Worm (Caenorhabditis elegans) whole organism, L4 larva: ENCODE results near the gene srx-24.

Experiments used
- D1046.2 ChIP-seq: fragments of 200-800 bp; sonication (Bioruptor generic); IDR thresholded peaks from 2 replicates; pipeline ENCODE4 v1.3.6; 2022; ENCODE audit warnings: missing genetic modification characterization, missing compliant biosample characterization
- F10B5.3 ChIP-seq: sonication (generic microtip); optimal IDR thresholded peaks from 2 replicates; lab custom pipeline; 2016; ENCODE audit warnings: mild to moderate bottlenecking, missing genetic modification characterization, missing compliant biosample characterization
- F44E2.7 ChIP-seq: fragments of 200-800 bp; sonication (Bioruptor generic); IDR thresholded peaks from 2 replicates; pipeline ENCODE4 v2.1.2; 2022; ENCODE audit warnings: missing genetic modification characterization, missing compliant biosample characterization
- R02D3.7 ChIP-seq: fragments of 150-350 bp; sonication (generic microtip); optimal IDR thresholded peaks from 3 replicates; lab custom pipeline; 2014; ENCODE audit warnings: missing biosample characterization, missing genetic modification characterization
- T26A8.4 ChIP-seq: fragments of 200-800 bp; sonication (Bioruptor generic); IDR thresholded peaks from 2 replicates; pipeline ENCODE4 v1.3.6; 2022; ENCODE audit warnings: missing genetic modification characterization, missing compliant biosample characterization
- Y48G9A.11 ChIP-seq: fragments of 200-800 bp; sonication (Bioruptor generic); IDR thresholded peaks from 2 replicates; pipeline ENCODE4 v1.3.6; 2022; ENCODE audit warnings: missing genetic modification reagents, missing genetic modification characterization, missing compliant biosample characterization
- aha-1 ChIP-seq: fragments of 150-350 bp; peaks from one replicate; lab custom pipeline; 2014; ENCODE audit warnings: missing biosample characterization, missing genetic modification characterization
- ama-1 ChIP-seq: fragments of 150-350 bp; optimal IDR thresholded peaks from 2 replicates; lab custom pipeline; 2014; ENCODE audit warnings: inconsistent platforms, mixed read lengths
- attf-4 ChIP-seq: sonication (generic microtip); optimal IDR thresholded peaks from 3 replicates; lab custom pipeline; 2017; ENCODE audit warnings: missing biosample characterization, missing genetic modification characterization
- ces-1 ChIP-seq: fragments of 150-350 bp; sonication (generic microtip); optimal IDR thresholded peaks from 4 replicates; lab custom pipeline; 2014; ENCODE audit warnings: missing biosample characterization, missing genetic modification reagents, missing genetic modification characterization
- cey-2 ChIP-seq: sonication (generic microtip); optimal IDR thresholded peaks from 3 replicates; lab custom pipeline; 2017; ENCODE audit warnings: missing genetic modification characterization, mild to moderate bottlenecking, missing compliant biosample characterization, antibody characterized with exemption, borderline replicate concordance; ENCODE audit not compliant: insufficient read depth
- daf-16 ChIP-seq, 3 experiments: sonication (generic microtip); optimal IDR thresholded peaks; 2 replicates each; lab custom pipeline; 2016 to 2017; ENCODE audit warnings: missing genetic modification characterization in 3 of 3, missing genetic modification reagents in 3 of 3, mild to moderate bottlenecking in 2 of 3, missing compliant biosample characterization in 2 of 3, missing biosample characterization in 1 of 3, moderate library complexity in 1 of 3
- dmd-6 ChIP-seq: fragments of 200-800 bp; sonication (Bioruptor generic); IDR thresholded peaks from 2 replicates; pipeline ENCODE4 v1.3.6; 2022; ENCODE audit warnings: missing genetic modification reagents, missing genetic modification characterization, missing compliant biosample characterization
- dpl-1 ChIP-seq: fragments of 150-350 bp; optimal IDR thresholded peaks from 2 replicates; lab custom pipeline; 2014; ENCODE audit warnings: missing biosample characterization, missing genetic modification reagents, missing genetic modification characterization
- duxl-1 ChIP-seq: sonication (generic microtip); optimal IDR thresholded peaks from 2 replicates; lab custom pipeline; 2016; ENCODE audit warnings: mild to moderate bottlenecking, missing genetic modification characterization, moderate library complexity, missing compliant biosample characterization; ENCODE audit not compliant: poor library complexity
- dve-1 ChIP-seq: sonication (generic microtip); optimal IDR thresholded peaks from 2 replicates; lab custom pipeline; 2017; ENCODE audit warnings: antibody characterized with exemption, mild to moderate bottlenecking, missing genetic modification characterization, missing compliant biosample characterization; ENCODE audit not compliant: insufficient read depth
- egl-27 ChIP-seq: sonication (generic microtip); optimal IDR thresholded peaks from 3 replicates; lab custom pipeline; 2017; ENCODE audit warnings: missing biosample characterization, missing genetic modification reagents, missing genetic modification characterization
- fkh-10 ChIP-seq: fragments of 150-350 bp; optimal IDR thresholded peaks from 2 replicates; lab custom pipeline; 2014; ENCODE audit warnings: missing biosample characterization, missing genetic modification reagents, missing genetic modification characterization
- fos-1 ChIP-seq: fragments of 150-350 bp; optimal IDR thresholded peaks from 2 replicates; lab custom pipeline; 2014; ENCODE audit warnings: missing biosample characterization, missing genetic modification characterization
- hif-1 ChIP-seq, 2 experiments: sonication (generic microtip); optimal IDR thresholded peaks; 2 replicates each; lab custom pipeline; 2016 to 2017; ENCODE audit warnings: missing compliant biosample characterization in 2 of 2, missing genetic modification characterization in 2 of 2, missing genetic modification reagents in 2 of 2, missing genotype in 2 of 2, mild to moderate bottlenecking in 1 of 2
- hlh-11 ChIP-seq: fragments of 200-800 bp; sonication (Bioruptor generic); optimal IDR thresholded peaks from 2 replicates; lab custom pipeline; 2018; ENCODE audit warnings: mild to moderate bottlenecking, missing genetic modification characterization, missing compliant biosample characterization
- jun-1 ChIP-seq: fragments of 150-350 bp; optimal IDR thresholded peaks from 2 replicates; lab custom pipeline; 2014; ENCODE audit warnings: missing biosample characterization, missing genetic modification reagents, missing genetic modification characterization
- lin-1 ChIP-seq: fragments of 200-800 bp; sonication (Bioruptor generic); IDR thresholded peaks from 2 replicates; pipeline ENCODE4 v1.3.6; 2022; ENCODE audit warnings: missing genetic modification reagents, missing genetic modification characterization, missing compliant biosample characterization
- lin-13 ChIP-seq: fragments of 150-350 bp; optimal IDR thresholded peaks from 2 replicates; lab custom pipeline; 2014; ENCODE audit warnings: missing biosample characterization, missing genetic modification reagents, missing genetic modification characterization
- lin-15B ChIP-seq: fragments of 150-350 bp; sonication (generic microtip); optimal IDR thresholded peaks from 3 replicates; lab custom pipeline; 2014; ENCODE audit warnings: missing biosample characterization, missing genetic modification characterization
- lin-29 ChIP-seq: fragments of 200-800 bp; sonication (Bioruptor generic); IDR thresholded peaks from 2 replicates; pipeline ENCODE4 v1.3.6; 2022; ENCODE audit warnings: missing genetic modification reagents, missing genetic modification characterization, missing compliant biosample characterization
- lir-3 ChIP-seq: sonication (generic microtip); optimal IDR thresholded peaks from 2 replicates; lab custom pipeline; 2016; ENCODE audit warnings: mild to moderate bottlenecking, missing genetic modification characterization, missing compliant biosample characterization
- lsy-2 ChIP-seq, 2 experiments: fragments of 150-350 bp in 1 of 2; sonication (generic microtip) in 1 of 2; optimal IDR thresholded peaks; 2 replicates each; lab custom pipeline; 2014 to 2017; ENCODE audit warnings: missing biosample characterization in 2 of 2, missing genetic modification characterization in 2 of 2
- mdt-29 ChIP-seq: fragments of 200-800 bp; sonication (Bioruptor generic); IDR thresholded peaks from 2 replicates; pipeline ENCODE4 v1.3.6; 2022; ENCODE audit warnings: missing genetic modification reagents, missing genetic modification characterization, missing compliant biosample characterization
- mxl-3 ChIP-seq: fragments of 200-800 bp; sonication (Bioruptor generic); optimal IDR thresholded peaks from 2 replicates; lab custom pipeline; 2018; ENCODE audit warnings: mild to moderate bottlenecking, missing genetic modification characterization, missing compliant biosample characterization
- nhr-10 ChIP-seq: fragments of 150-350 bp; optimal IDR thresholded peaks from 2 replicates; lab custom pipeline; 2014; ENCODE audit warnings: missing biosample characterization, missing genetic modification characterization
- nhr-111 ChIP-seq: fragments of 200-800 bp; sonication (Bioruptor generic); optimal IDR thresholded peaks from 2 replicates; lab custom pipeline; 2018; ENCODE audit warnings: mild to moderate bottlenecking, missing genetic modification characterization, missing compliant biosample characterization
- nhr-237 ChIP-seq: sonication (generic microtip); optimal IDR thresholded peaks from 2 replicates; lab custom pipeline; 2017; ENCODE audit warnings: missing biosample characterization, missing genetic modification characterization
- nhr-28 ChIP-seq: fragments of 150-350 bp; optimal IDR thresholded peaks from 2 replicates; lab custom pipeline; 2014; ENCODE audit warnings: missing biosample characterization, missing genetic modification characterization
- nhr-42 ChIP-seq: fragments of 200-800 bp; sonication (Bioruptor generic); IDR thresholded peaks from 2 replicates; pipeline ENCODE4 v1.3.6; 2022; ENCODE audit warnings: missing genetic modification characterization, missing compliant biosample characterization
- nhr-48 ChIP-seq: sonication (generic microtip); optimal IDR thresholded peaks from 2 replicates; lab custom pipeline; 2016; ENCODE audit warnings: mild to moderate bottlenecking, missing genetic modification characterization, missing compliant biosample characterization
- nhr-6 ChIP-seq: fragments of 150-350 bp; optimal IDR thresholded peaks from 2 replicates; lab custom pipeline; 2014; ENCODE audit warnings: missing biosample characterization, missing genetic modification characterization
- nhr-77 ChIP-seq: fragments of 150-350 bp; optimal IDR thresholded peaks from 2 replicates; lab custom pipeline; 2014; ENCODE audit warnings: missing biosample characterization, missing genetic modification characterization
- php-3 ChIP-seq: fragments of 200-800 bp; sonication (Bioruptor generic); IDR thresholded peaks from 2 replicates; pipeline ENCODE4 v1.3.6; 2022; ENCODE audit warnings: missing genetic modification reagents, missing genetic modification characterization, missing compliant biosample characterization
- rbr-2 ChIP-seq: sonication (generic microtip); optimal IDR thresholded peaks from 2 replicates; lab custom pipeline; 2016; ENCODE audit warnings: missing genotype, missing genetic modification characterization, missing compliant biosample characterization
- spr-1 ChIP-seq: sonication (generic microtip); optimal IDR thresholded peaks from 2 replicates; lab custom pipeline; 2016; ENCODE audit warnings: mild to moderate bottlenecking, missing genetic modification characterization, missing compliant biosample characterization
- tra-1 ChIP-seq: fragments of 200-800 bp; sonication (Bioruptor generic); IDR thresholded peaks from 2 replicates; pipeline ENCODE4 v1.3.6; 2022; ENCODE audit warnings: missing genetic modification reagents, missing genetic modification characterization, missing compliant biosample characterization
- unc-62 ChIP-seq, 3 experiments: fragments of 150-350 bp in 1 of 3; sonication (generic microtip); optimal IDR thresholded peaks in 2 of 3; peaks in 1 of 3; 1 replicate in 1 of 3; 2 replicates in 2 of 3; lab custom pipeline; 2014 to 2017; ENCODE audit warnings: missing biosample characterization in 3 of 3, missing genetic modification characterization in 3 of 3, missing genetic modification reagents in 3 of 3, missing genotype in 1 of 3

The srx-24 gene

ce11 chrV:2734360-2734759, 15.5 kb downstream of the srx-24 start, which contains the start of gene srg-57:
Gene srg-57 (minus strand): TSS chrV:2734460.
- TF ChIP-seq jun-1 (tag; lab: Kevin White, UChicago) (no peak), unc-62 (GFP tag; optimal IDR thresholded peaks at IDR 0.05 in 1 of 2; lab: Kevin White, UChicago) (peak in 1 of 2 experiments; percentile 55), unc-62 (tag; optimal IDR thresholded peaks at IDR 0.05; lab: Kevin White, UChicago) (no peak)

ce11 chrV:2730784-2731480, 19.0 kb downstream of the srx-24 start, which contains the start of gene dod-3:
Gene dod-3 (minus strand): TSS chrV:2731098.
- peak; percentile 32 for TF ChIP-seq nhr-77
- TF ChIP-seq dve-1 (tag; lab: Kevin White, UChicago), result peak; percentile 59
- peak; percentile 21; the same call in 1 of the 2 replicates for TF ChIP-seq php-3 (GFP tag; lab: Robert Waterston, UW)
- no peak for TF ChIP-seq tra-1
- TF ChIP-seq hif-1 (tag; optimal IDR thresholded peaks at IDR 0.05; lab: Kevin White, UChicago), result peak in 1 of 2 experiments; percentile 89
- peak; percentile 2 for TF ChIP-seq nhr-10 (tag; lab: Kevin White, UChicago)
- TF ChIP-seq ama-1, result peak; percentile 74
- TF ChIP-seq lin-1, result peak; percentile 78
- TF ChIP-seq dmd-6, result peak; percentile 89
- TF ChIP-seq dpl-1 (GFP tag; lab: Kevin White, UChicago), result no peak
- no peak for TF ChIP-seq F44E2.7 (GFP tag; lab: Robert Waterston, UW)
- no peak for TF ChIP-seq lin-15B
- peak in 1 of 2 experiments; percentile 48 for TF ChIP-seq daf-16 (GFP tag; optimal IDR thresholded peaks at IDR 0.05; lab: Kevin White, UChicago)
- peak; percentile 92 for TF ChIP-seq daf-16 (tag; optimal IDR thresholded peaks at IDR 0.05; lab: Kevin White, UChicago)
- peak; percentile 92 for TF ChIP-seq hlh-11 (tag; lab: Kevin White, UChicago)
- peak; percentile 46 for TF ChIP-seq nhr-48 (tag; lab: Kevin White, UChicago)
- TF ChIP-seq, all 104 proteins: peak for 11

ce11 chrV:2728236-2728635, 21.7 kb downstream of the srx-24 start, which contains the start of gene str-33:
Gene str-33 (plus strand): TSS chrV:2728536.
- TF ChIP-seq fkh-10 (GFP tag; lab: Kevin White, UChicago), result no peak
- no peak for TF ChIP-seq fos-1 (tag; lab: Kevin White, UChicago)
- no peak for TF ChIP-seq Y48G9A.11
- no peak for TF ChIP-seq ces-1 (GFP tag; lab: Kevin White, UChicago)
- no peak for TF ChIP-seq lsy-2 (tag; optimal IDR thresholded peaks at IDR 0.05; lab: Kevin White, UChicago)
- no peak for TF ChIP-seq R02D3.7 (tag; lab: Kevin White, UChicago)
- TF ChIP-seq spr-1 (tag; lab: Kevin White, UChicago), result no peak
- no peak for TF ChIP-seq nhr-6
- no peak for TF ChIP-seq T26A8.4 (GFP tag; lab: Robert Waterston, UW)
- no peak for TF ChIP-seq dve-1 (tag; lab: Kevin White, UChicago)
- TF ChIP-seq nhr-10 (tag; lab: Kevin White, UChicago), result no peak
- TF ChIP-seq mdt-29, result no peak
- no peak for TF ChIP-seq hif-1 (tag; optimal IDR thresholded peaks at IDR 0.05; lab: Kevin White, UChicago)
- no peak for TF ChIP-seq nhr-111
- no peak for TF ChIP-seq ama-1
- no peak for TF ChIP-seq lir-3 (tag; lab: Kevin White, UChicago)
- no peak for TF ChIP-seq cey-2 (tag; lab: Kevin White, UChicago)
- TF ChIP-seq, all 104 proteins: peak for 0

- TF ChIP-seq nhr-237 (tag; lab: Kevin White, UChicago) (no peak), duxl-1 (no peak), F10B5.3 (no peak), lin-13 (GFP tag; lab: Kevin White, UChicago) (no peak), aha-1 (tag; lab: Kevin White, UChicago) (no peak), mxl-3 (GFP tag; lab: Kevin White, UChicago) (no peak), D1046.2 (GFP tag; lab: Robert Waterston, UW) (no peak), nhr-42 (GFP tag; lab: Robert Waterston, UW) (no peak), mdt-29 (no peak), egl-27 (no peak), F44E2.7 (GFP tag; lab: Robert Waterston, UW) (no peak), lin-29 (GFP tag; lab: Robert Waterston, UW) (no peak), lir-3 (tag; lab: Kevin White, UChicago) (no peak), jun-1 (tag; lab: Kevin White, UChicago) (no peak), cey-2 (tag; lab: Kevin White, UChicago) (no peak), R02D3.7 (tag; lab: Kevin White, UChicago) (no peak), attf-4 (tag; lab: Kevin White, UChicago) (no peak), nhr-28 (tag; lab: Kevin White, UChicago) (no peak), rbr-2 (tag; lab: Kevin White, UChicago) (no peak), dmd-6 (no peak)
- TF ChIP-seq, all 104 proteins: peak for 0
These were observed 22.8 kb downstream of the srx-24 start, which contains the start of gene str-13 for ce11 chrV:2727101-2727500. Gene str-13 (minus strand): TSS chrV:2727201.
